Worm (Caenorhabditis elegans): ENCODE data around the gene F55D1.1.

F55D1.1 gene

ce11 chrX:5524260-5524659 is 34.6 kb downstream of the F55D1.1 start:
- TF ChIP-seq dpl-1 (GFP tag; optimal IDR thresholded peaks at IDR 0.05) (no peak), elt-2 (tag; optimal IDR thresholded peaks at IDR 0.05) (peak; percentile 53), elt-3 (tag; optimal IDR thresholded peaks at IDR 0.05) (peak in 1 of 6 experiments; percentile 74), alr-1 (tag; optimal IDR thresholded peaks at IDR 0.05; ENCODE audit: borderline replicate concordance) (no peak), efl-1 (optimal IDR thresholded peaks at IDR 0.05) (no peak), efl-1 (GFP tag; optimal IDR thresholded peaks at IDR 0.05 in 1 of 2) (peak in 1 of 2 experiments; percentile 2), tbx-2 (tag; optimal IDR thresholded peaks at IDR 0.05) (no peak), nhr-20 (tag; optimal IDR thresholded peaks at IDR 0.05) (peak; percentile 57), nhr-19 (GFP tag; conservative IDR thresholded peaks at IDR 0.05) (no peak), blmp-1 (tag; optimal IDR thresholded peaks at IDR 0.05) (peak; percentile 76), unc-130 (tag; optimal IDR thresholded peaks at IDR 0.05) (no peak), lin-35 (GFP tag; optimal IDR thresholded peaks at IDR 0.05) (peak in 1 of 2 experiments; percentile 0), pqm-1 (tag; optimal IDR thresholded peaks at IDR 0.05) (peak; percentile 17)

ce11 chrX:5538416-5538815 is 48.8 kb downstream of the F55D1.1 start, which contains the start of gene lgx-1:
Gene lgx-1, minus strand, starts transcription at chrX:5538516.
- TF ChIP-seq nhr-90 (tag; optimal IDR thresholded peaks at IDR 0.05; ENCODE audit: poor library complexity): no peak
- TF ChIP-seq nhr-20 (tag; optimal IDR thresholded peaks at IDR 0.05): no peak
- no peak for TF ChIP-seq fos-1 (tag; optimal IDR thresholded peaks at IDR 0.05)
- TF ChIP-seq lin-13 (GFP tag; optimal IDR thresholded peaks at IDR 0.05): no peak
- no peak for TF ChIP-seq lin-35 (GFP tag; optimal IDR thresholded peaks at IDR 0.05)
- TF ChIP-seq hlh-17 (GFP tag; optimal IDR thresholded peaks at IDR 0.05; ENCODE audit: borderline replicate concordance): no peak
- no peak for TF ChIP-seq nhr-84 (tag; optimal IDR thresholded peaks at IDR 0.05)
- TF ChIP-seq swsn-7 (tag; optimal IDR thresholded peaks at IDR 0.05): no peak
